Worm (Caenorhabditis elegans) whole organism, mixed stage, embryonic: Measurements from ENCODE around the gene T05H4.15.

Experiments
- M03D4.4 ChIP-seq: sonication (generic microtip); optimal IDR thresholded peaks from 2 replicates; lab custom pipeline; 2017; ENCODE audit warnings: mild to moderate bottlenecking, missing genetic modification characterization, missing compliant biosample characterization
- blmp-1 ChIP-seq: fragments of 150-350 bp; optimal IDR thresholded peaks from 2 replicates; lab custom pipeline; 2014; ENCODE audit warnings: missing biosample characterization, missing genetic modification characterization
- cnd-1 ChIP-seq: fragments of 200-800 bp; sonication (Bioruptor generic); optimal IDR thresholded peaks from 2 replicates; lab custom pipeline; 2018; ENCODE audit warnings: mild to moderate bottlenecking, missing genetic modification characterization, missing compliant biosample characterization
- drap-1 ChIP-seq: fragments of 200-800 bp; sonication (Bioruptor generic); optimal IDR thresholded peaks from 3 replicates; lab custom pipeline; 2018; ENCODE audit warnings: mild to moderate bottlenecking, missing genetic modification characterization, missing compliant biosample characterization
- elt-1 ChIP-seq: sonication (generic microtip); optimal IDR thresholded peaks from 2 replicates; lab custom pipeline; 2017; ENCODE audit warnings: missing genetic modification characterization, mild to moderate bottlenecking, missing compliant biosample characterization, antibody characterized with exemption, moderate library complexity, borderline replicate concordance; ENCODE audit not compliant: insufficient read depth
- elt-3 ChIP-seq: fragments of 150-350 bp; optimal IDR thresholded peaks from 2 replicates; lab custom pipeline; 2014; ENCODE audit warnings: missing biosample characterization, missing genetic modification characterization
- lin-13 ChIP-seq: fragments of 150-350 bp; optimal IDR thresholded peaks from 2 replicates; lab custom pipeline; 2014; ENCODE audit warnings: missing biosample characterization, missing genetic modification characterization
- mep-1 ChIP-seq: fragments of 150-350 bp; optimal IDR thresholded peaks from 2 replicates; lab custom pipeline; 2017; ENCODE audit warnings: missing biosample characterization, missing genetic modification reagents, missing genetic modification characterization, inconsistent platforms
- nhr-12 ChIP-seq: fragments of 150-350 bp; optimal IDR thresholded peaks from 2 replicates; lab custom pipeline; 2014; ENCODE audit warnings: missing biosample characterization, missing genetic modification characterization
- nhr-237 ChIP-seq: fragments of 150-350 bp; optimal IDR thresholded peaks from 2 replicates; lab custom pipeline; 2014; ENCODE audit warnings: missing biosample characterization, missing genetic modification characterization
- nhr-76 ChIP-seq: sonication (generic microtip); optimal IDR thresholded peaks from 2 replicates; lab custom pipeline; 2017; ENCODE audit warnings: missing biosample characterization, missing genetic modification characterization
- pha-4 ChIP-seq: fragments of 150-350 bp; optimal IDR thresholded peaks from 2 replicates; lab custom pipeline; 2018; ENCODE audit warnings: missing biosample characterization, missing genetic modification reagents, missing genetic modification characterization
- snpc-4 ChIP-seq: fragments of 150-350 bp; optimal IDR thresholded peaks from 2 replicates; lab custom pipeline; 2014; ENCODE audit warnings: missing biosample characterization, missing genetic modification characterization
- unc-62 ChIP-seq: fragments of 150-350 bp; optimal IDR thresholded peaks from 2 replicates; lab custom pipeline; 2014; ENCODE audit warnings: missing biosample characterization, missing genetic modification reagents, missing genetic modification characterization

- TF ChIP-seq drap-1 (GFP tag; lab: Kevin White, UChicago) (no peak), M03D4.4 (no peak), nhr-237 (no peak), nhr-76 (tag; lab: Kevin White, UChicago) (no peak), nhr-12 (tag; lab: Kevin White, UChicago) (no peak), pha-4 (tag; lab: Kevin White, UChicago) (no peak), cnd-1 (tag; lab: Kevin White, UChicago) (no peak), lin-13 (tag; lab: Kevin White, UChicago) (no peak), blmp-1 (tag; lab: Kevin White, UChicago) (no peak), snpc-4 (tag; lab: Kevin White, UChicago) (no peak), mep-1 (tag; lab: Kevin White, UChicago) (no peak), elt-3 (tag; lab: Kevin White, UChicago) (no peak), elt-1 (tag; lab: Kevin White, UChicago) (no peak), unc-62 (no peak)
These were observed 2.9 kb downstream of the T05H4.15 start, which contains the start of gene T05H4.4 for ce11 chrV:6438601-6439000.
